Fruit fly (Drosophila melanogaster): ENCODE data around the gene colt.
A peak's percentile ranks its signal among the peaks of the same experiment; 100 is the strongest.

colt gene

dm6 chr2L:2749144-2749766, 20.6 kb downstream of the colt start:
- no peak for TF ChIP-seq CG33213 (GFP tag; optimal IDR thresholded peaks at IDR 0.05)
- TF ChIP-seq kah (GFP tag; optimal IDR thresholded peaks at IDR 0.05), result peak; percentile 37
- TF ChIP-seq CG4820 (GFP tag; optimal IDR thresholded peaks at IDR 0.05), result no peak
- no peak for TF ChIP-seq CG2199 (GFP tag; IDR thresholded peaks at IDR 0.05)
- no peak for TF ChIP-seq Side (GFP tag; optimal IDR thresholded peaks at IDR 0.05)
- TF ChIP-seq CG1603 (tag; optimal IDR thresholded peaks at IDR 0.05), result peak; percentile 30
- TF ChIP-seq bcd (GFP tag; optimal IDR thresholded peaks at IDR 0.05), result no peak
- TF ChIP-seq sens (GFP tag), result peak; percentile 66
- peak; percentile 83 for TF ChIP-seq ATbp (GFP tag; optimal IDR thresholded peaks at IDR 0.05)
- TF ChIP-seq NC2β (GFP tag; optimal IDR thresholded peaks at IDR 0.05), result no peak
- TF ChIP-seq Chrac-16 (GFP tag; optimal IDR thresholded peaks at IDR 0.05), result no peak
- peak; percentile 23 for TF ChIP-seq shn (GFP tag; optimal IDR thresholded peaks at IDR 0.05)
- TF ChIP-seq twi (tag; optimal IDR thresholded peaks at IDR 0.05), result no peak
- TF ChIP-seq lilli (GFP tag; optimal IDR thresholded peaks at IDR 0.05), result peak; percentile 10
- no peak for TF ChIP-seq peb (GFP tag; IDR thresholded peaks at IDR 0.05)
- peak; percentile 26 for TF ChIP-seq odd (GFP tag; optimal IDR thresholded peaks at IDR 0.05)
- peak; percentile 27 for TF ChIP-seq nau (GFP tag; optimal IDR thresholded peaks at IDR 0.05)
- no peak for TF ChIP-seq br (optimal IDR thresholded peaks at IDR 0.05)
- TF ChIP-seq CG6813 (GFP tag; optimal IDR thresholded peaks at IDR 0.05), result peak; percentile 39
- peak; percentile 42 for TF ChIP-seq CG1529 (GFP tag; optimal IDR thresholded peaks at IDR 0.05)
- TF ChIP-seq CG12769 (tag; optimal IDR thresholded peaks at IDR 0.05), result peak; percentile 36
- peak; percentile 13 for TF ChIP-seq Mes4 (GFP tag; optimal IDR thresholded peaks at IDR 0.05)
- peak; percentile 53 for TF ChIP-seq CG2120 (GFP tag; optimal IDR thresholded peaks at IDR 0.05)
- TF ChIP-seq bbx (GFP tag; IDR thresholded peaks at IDR 0.05; ENCODE audit: partially characterized antibody), result no peak
- TF ChIP-seq CG31365 (tag; optimal IDR thresholded peaks at IDR 0.05), result peak; percentile 15
- peak; percentile 6 for TF ChIP-seq her (GFP tag; optimal IDR thresholded peaks at IDR 0.05)
- TF ChIP-seq CG34376 (GFP tag; optimal IDR thresholded peaks at IDR 0.05), result peak; percentile 7
- no peak for TF ChIP-seq CG11695 (GFP tag; IDR thresholded peaks at IDR 0.05)
- TF ChIP-seq MESR4 (GFP tag; optimal IDR thresholded peaks at IDR 0.05), result peak; percentile 17
- peak; percentile 29 for TF ChIP-seq NfI (GFP tag; optimal IDR thresholded peaks at IDR 0.05)
- no peak for TF ChIP-seq CG3407 (GFP tag; optimal IDR thresholded peaks at IDR 0.05)
- TF ChIP-seq eve (GFP tag; optimal IDR thresholded peaks at IDR 0.05), result no peak
- TF ChIP-seq CG4707 (GFP tag; optimal IDR thresholded peaks at IDR 0.05), result peak; percentile 29
- TF ChIP-seq luna (GFP tag; optimal IDR thresholded peaks at IDR 0.05), result no peak
- peak; percentile 52 for TF ChIP-seq CG12071 (GFP tag; optimal IDR thresholded peaks at IDR 0.05)
- peak; percentile 47 for TF ChIP-seq wek (GFP tag; optimal IDR thresholded peaks at IDR 0.05)
- peak; percentile 25 for TF ChIP-seq pzg (GFP tag; optimal IDR thresholded peaks at IDR 0.05)
- peak; percentile 25 for TF ChIP-seq CG15514 (GFP tag; optimal IDR thresholded peaks at IDR 0.05)
- TF ChIP-seq tin (GFP tag; optimal IDR thresholded peaks at IDR 0.05), result no peak
- TF ChIP-seq CG10543 (GFP tag; optimal IDR thresholded peaks at IDR 0.05), result peak; percentile 1
- peak; percentile 3 for TF ChIP-seq CG12219 (GFP tag; optimal IDR thresholded peaks at IDR 0.05)
- no peak for TF ChIP-seq CG7839 (tag; optimal IDR thresholded peaks at IDR 0.05)
- no peak for TF ChIP-seq CG8290 (GFP tag; optimal IDR thresholded peaks at IDR 0.05)
- peak in 1 of 2 experiments; percentile 68 for TF ChIP-seq CG8290 (tag; optimal IDR thresholded peaks at IDR 0.05)
- peak; percentile 61 for TF ChIP-seq Med (GFP tag)
- peak; percentile 56 for TF ChIP-seq fd64A (GFP tag; optimal IDR thresholded peaks at IDR 0.05)
- TF ChIP-seq Sry-β (GFP tag; optimal IDR thresholded peaks at IDR 0.05), result peak; percentile 97
- TF ChIP-seq MTF-1 (GFP tag; optimal IDR thresholded peaks at IDR 0.05; ENCODE audit: borderline replicate concordance), result peak; percentile 62
- no peak for TF ChIP-seq repo (GFP tag; optimal IDR thresholded peaks at IDR 0.05)
- TF ChIP-seq CG17612 (GFP tag; IDR thresholded peaks at IDR 0.05), result no peak
- no peak for TF ChIP-seq Lpt (GFP tag; optimal IDR thresholded peaks at IDR 0.05)
